Worm (Caenorhabditis elegans) whole organism, young adult: ENCODE data around the gene acc-4.

Source experiments
- C17E4.6 ChIP-seq: fragments of 200-800 bp; sonication (Bioruptor generic); IDR thresholded peaks from 2 replicates; pipeline ENCODE4 v1.3.6; 2022; ENCODE audit warnings: missing genetic modification reagents, missing genetic modification characterization, missing compliant biosample characterization
- F10E7.11 ChIP-seq: sonication (generic microtip); optimal IDR thresholded peaks from 2 replicates; lab custom pipeline; 2017; ENCODE audit warnings: mild to moderate bottlenecking, missing genetic modification characterization, moderate library complexity, missing compliant biosample characterization
- F37B4.10 ChIP-seq: fragments of 200-800 bp; sonication (Bioruptor generic); IDR thresholded peaks from 2 replicates; pipeline ENCODE4 v1.3.6; 2022; ENCODE audit warnings: missing genetic modification characterization, missing compliant biosample characterization
- K11D2.4 ChIP-seq: fragments of 200-800 bp; sonication (Bioruptor generic); IDR thresholded peaks from 2 replicates; pipeline ENCODE4 v1.3.6; 2022; ENCODE audit warnings: missing genetic modification reagents, missing genetic modification characterization, missing compliant biosample characterization
- K12H6.12 ChIP-seq: fragments of 200-800 bp; sonication (Bioruptor generic); optimal IDR thresholded peaks from 2 replicates; lab custom pipeline; 2018; ENCODE audit warnings: mild to moderate bottlenecking, missing genetic modification characterization, missing compliant biosample characterization
- Y79H2A.3 ChIP-seq: fragments of 200-800 bp; sonication (Bioruptor generic); conservative IDR thresholded peaks from 2 replicates; pipeline ENCODE4 v1.3.6; 2022; ENCODE audit warnings: missing genetic modification reagents, missing genetic modification characterization, missing compliant biosample characterization
- ZK185.1 ChIP-seq: sonication (generic microtip); optimal IDR thresholded peaks from 2 replicates; lab custom pipeline; 2016; ENCODE audit warnings: mild to moderate bottlenecking, missing genetic modification characterization, missing compliant biosample characterization; ENCODE audit not compliant: poor library complexity, severe bottlenecking
- ama-1 ChIP-seq, 3 experiments: fragments of 150-350 bp in 1 of 3; sonication (generic microtip) in 2 of 3; optimal IDR thresholded peaks; 2 replicates each; lab custom pipeline; 2014 to 2018; ENCODE audit warnings: missing biosample characterization in 2 of 3, missing genetic modification characterization in 2 of 3, missing genetic modification reagents in 2 of 3
- aptf-2 ChIP-seq: fragments of 200-800 bp; sonication (Bioruptor generic); conservative IDR thresholded peaks from 2 replicates; pipeline ENCODE4 v1.3.6; 2022; ENCODE audit warnings: missing genetic modification reagents, missing genetic modification characterization, missing compliant biosample characterization
- atf-7 ChIP-seq: sonication (generic microtip); optimal IDR thresholded peaks from 2 replicates; lab custom pipeline; 2017; ENCODE audit warnings: mild to moderate bottlenecking, missing genetic modification characterization, missing compliant biosample characterization
- attf-5 ChIP-seq: fragments of 200-800 bp; sonication (Bioruptor generic); optimal IDR thresholded peaks from 2 replicates; lab custom pipeline; 2018; ENCODE audit warnings: mild to moderate bottlenecking, missing genetic modification characterization, missing compliant biosample characterization
- attf-6 ChIP-seq: fragments of 200-800 bp; sonication (Bioruptor generic); IDR thresholded peaks from 2 replicates; pipeline ENCODE4 v1.3.6; 2022; ENCODE audit warnings: missing genetic modification reagents, missing genetic modification characterization, missing compliant biosample characterization
- bed-2 ChIP-seq: fragments of 200-800 bp; sonication (Bioruptor generic); IDR thresholded peaks from 2 replicates; pipeline ENCODE4 v1.3.6; 2022; ENCODE audit warnings: missing genetic modification reagents, missing genetic modification characterization, missing compliant biosample characterization
- ccch-3 ChIP-seq: fragments of 200-800 bp; sonication (Bioruptor generic); optimal IDR thresholded peaks from 2 replicates; lab custom pipeline; 2018; ENCODE audit warnings: mild to moderate bottlenecking, missing genetic modification characterization, missing compliant biosample characterization
- cebp-2 ChIP-seq: fragments of 200-800 bp; sonication (Bioruptor generic); IDR thresholded peaks from 2 replicates; pipeline ENCODE4 v1.3.6; 2022; ENCODE audit warnings: missing genetic modification characterization, missing compliant biosample characterization
- ceh-27 ChIP-seq: fragments of 200-800 bp; sonication (Bioruptor generic); optimal IDR thresholded peaks from 2 replicates; lab custom pipeline; 2018; ENCODE audit warnings: mild to moderate bottlenecking, missing genetic modification characterization, moderate library complexity, missing compliant biosample characterization
- die-1 ChIP-seq: sonication (generic microtip); optimal IDR thresholded peaks from 2 replicates; lab custom pipeline; 2016; ENCODE audit warnings: missing genotype, mild to moderate bottlenecking, missing genetic modification characterization, missing compliant biosample characterization
- dpl-1 ChIP-seq: fragments of 150-350 bp; optimal IDR thresholded peaks from 2 replicates; lab custom pipeline; 2014; ENCODE audit warnings: missing biosample characterization, missing genetic modification reagents, missing genetic modification characterization
- egl-44 ChIP-seq: fragments of 200-800 bp; sonication (Bioruptor generic); IDR thresholded peaks from 2 replicates; pipeline ENCODE4 v1.3.6; 2022; ENCODE audit warnings: missing genetic modification reagents, missing genetic modification characterization, missing compliant biosample characterization
- egrh-3 ChIP-seq: fragments of 200-800 bp; sonication (Bioruptor generic); IDR thresholded peaks from 2 replicates; pipeline ENCODE4 v1.3.6; 2022; ENCODE audit warnings: missing genetic modification reagents, missing genetic modification characterization, missing compliant biosample characterization
- ekl-4 ChIP-seq: fragments of 200-800 bp; sonication (Bioruptor generic); IDR thresholded peaks from 2 replicates; pipeline ENCODE4 v1.3.6; 2022; ENCODE audit warnings: missing genetic modification reagents, missing genetic modification characterization, missing compliant biosample characterization
- gei-17 ChIP-seq: fragments of 200-800 bp; sonication (Bioruptor generic); optimal IDR thresholded peaks from 2 replicates; lab custom pipeline; 2018; ENCODE audit warnings: mild to moderate bottlenecking, missing genetic modification characterization, missing compliant biosample characterization
- him-1 ChIP-seq: sonication (generic microtip); optimal IDR thresholded peaks from 2 replicates; lab custom pipeline; 2016; ENCODE audit warnings: missing genotype, missing genetic modification reagents, missing genetic modification characterization, missing compliant biosample characterization
- hmg-1.2 ChIP-seq: fragments of 200-800 bp; sonication (Bioruptor generic); IDR thresholded peaks from 2 replicates; pipeline ENCODE4 v1.3.6; 2022; ENCODE audit warnings: missing genetic modification reagents, missing genetic modification characterization, missing compliant biosample characterization
- madf-6 ChIP-seq: fragments of 200-800 bp; sonication (Bioruptor generic); IDR thresholded peaks from 2 replicates; pipeline ENCODE4 v1.3.6; 2022; ENCODE audit warnings: missing genetic modification reagents, missing genetic modification characterization, missing compliant biosample characterization
- mcd-1 ChIP-seq: fragments of 200-800 bp; sonication (Bioruptor generic); IDR thresholded peaks from 2 replicates; pipeline ENCODE4 v1.3.6; 2022; ENCODE audit warnings: missing genetic modification reagents, missing genetic modification characterization, missing compliant biosample characterization
- mxl-1 ChIP-seq: sonication (generic microtip); optimal IDR thresholded peaks from 2 replicates; lab custom pipeline; 2016; ENCODE audit warnings: missing genetic modification characterization, missing compliant biosample characterization
- nfyb-1 ChIP-seq: fragments of 200-800 bp; sonication (Bioruptor generic); IDR thresholded peaks from 2 replicates; pipeline ENCODE4 v1.3.6; 2022; ENCODE audit warnings: missing genetic modification reagents, missing genetic modification characterization, missing compliant biosample characterization
- nhr-179 ChIP-seq: sonication (generic microtip); optimal IDR thresholded peaks from 2 replicates; lab custom pipeline; 2016; ENCODE audit warnings: mild to moderate bottlenecking, missing genetic modification characterization, missing compliant biosample characterization
- nhr-27 ChIP-seq: fragments of 200-800 bp; sonication (Bioruptor generic); optimal IDR thresholded peaks from 2 replicates; lab custom pipeline; 2018; ENCODE audit warnings: mild to moderate bottlenecking, missing genetic modification characterization, moderate library complexity, missing compliant biosample characterization
- nhr-80 ChIP-seq: sonication (generic microtip); optimal IDR thresholded peaks from 2 replicates; lab custom pipeline; 2016; ENCODE audit warnings: missing genetic modification characterization, missing compliant biosample characterization
- pbrm-1 ChIP-seq: fragments of 200-800 bp; sonication (Bioruptor generic); IDR thresholded peaks from 2 replicates; pipeline ENCODE4 v1.3.6; 2022; ENCODE audit warnings: missing genetic modification reagents, missing genetic modification characterization, missing compliant biosample characterization
- rec-8 ChIP-seq, 2 experiments: sonication (generic microtip); optimal IDR thresholded peaks; 2 replicates each; lab custom pipeline; 2016; ENCODE audit warnings: mild to moderate bottlenecking in 2 of 2, missing genetic modification characterization in 2 of 2, missing genetic modification reagents in 2 of 2, missing genotype in 2 of 2, missing biosample characterization in 1 of 2, missing compliant biosample characterization in 1 of 2, moderate library complexity in 1 of 2
- zfh-2 ChIP-seq: fragments of 200-800 bp; sonication (Bioruptor generic); conservative IDR thresholded peaks from 2 replicates; pipeline ENCODE4 v1.3.6; 2022; ENCODE audit warnings: missing genetic modification reagents, missing genetic modification characterization, missing compliant biosample characterization
- ztf-28 ChIP-seq: fragments of 200-800 bp; sonication (Bioruptor generic); IDR thresholded peaks from 2 replicates; pipeline ENCODE4 v1.3.6; 2022; ENCODE audit warnings: missing genetic modification reagents, missing genetic modification characterization, missing compliant biosample characterization

acc-4 gene

ce11 chrIII:13527424-13528097 is 43.6 kb upstream of the acc-4 start, which contains the start of gene lron-13 (continued):
- TF ChIP-seq pbrm-1 (GFP tag; lab: Robert Waterston, UW) = no peak
- no peak for TF ChIP-seq bed-2 (GFP tag; lab: Robert Waterston, UW)
- TF ChIP-seq hmg-1.2 (GFP tag; lab: Robert Waterston, UW) = peak; percentile 30; the same call in 1 of the 2 replicates
- no peak for TF ChIP-seq atf-7 (tag; lab: Kevin White, UChicago)
- TF ChIP-seq madf-6 (GFP tag; lab: Robert Waterston, UW) = 0 out of 2 replicates have a peak, but pooled peaks have one; percentile 27
- TF ChIP-seq ccch-3 (GFP tag; lab: Kevin White, UChicago) = no peak
- TF ChIP-seq mcd-1 (GFP tag; lab: Robert Waterston, UW) = peak; percentile 49
- TF ChIP-seq gei-17 (GFP tag; lab: Kevin White, UChicago) = no peak
- no peak for TF ChIP-seq nfyb-1 (GFP tag; lab: Robert Waterston, UW)
- TF ChIP-seq cebp-2 (GFP tag; lab: Robert Waterston, UW) = no peak
- TF ChIP-seq ama-1 (optimal IDR thresholded peaks at IDR 0.05; lab: Kevin White, UChicago) = no peak
- TF ChIP-seq ama-1 (GFP tag; optimal IDR thresholded peaks at IDR 0.05; lab: Kevin White, UChicago) = no peak
- TF ChIP-seq ztf-28 (GFP tag; lab: Robert Waterston, UW) = no peak
- no peak for TF ChIP-seq mxl-1 (tag; lab: Kevin White, UChicago)
- TF ChIP-seq attf-6 (GFP tag; lab: Robert Waterston, UW) = 0 out of 2 replicates have a peak, but pooled peaks have one; percentile 28
- TF ChIP-seq egl-44 (GFP tag; lab: Robert Waterston, UW) = no peak
- TF ChIP-seq, all 124 proteins: peak for 10

ce11 chrIII:13526702-13527101 is 42.8 kb upstream of the acc-4 start:
- TF ChIP-seq ekl-4 = 0 out of 2 replicates have a peak, but pooled peaks have one; percentile 13
- TF ChIP-seq ceh-27 (GFP tag; lab: Kevin White, UChicago) = no peak
- TF ChIP-seq ZK185.1 (tag; lab: Kevin White, UChicago) = no peak

- no peak for TF ChIP-seq ama-1 (optimal IDR thresholded peaks at IDR 0.05; lab: Kevin White, UChicago)
- no peak for TF ChIP-seq ama-1 (GFP tag; optimal IDR thresholded peaks at IDR 0.05; lab: Kevin White, UChicago)
- no peak for TF ChIP-seq die-1 (tag; lab: Kevin White, UChicago)
- TF ChIP-seq nhr-80 = peak; percentile 36
- TF ChIP-seq rec-8 (tag; optimal IDR thresholded peaks at IDR 0.05; lab: Kevin White, UChicago) = no peak
- TF ChIP-seq F10E7.11 = no peak
- TF ChIP-seq, all 124 proteins: peak for 1
Measured at ce11 chrIII:13526191-13526590, 42.3 kb upstream of the acc-4 start.

ce11 chrIII:13525118-13525839 is 41.4 kb upstream of the acc-4 start:
- TF ChIP-seq mcd-1 (GFP tag; lab: Robert Waterston, UW) (no peak), nhr-27 (no peak), egrh-3 (GFP tag; lab: Robert Waterston, UW) (no peak)
- TF ChIP-seq, all 124 proteins: peak for 0

ce11 chrIII:13524021-13524420 is 40.1 kb upstream of the acc-4 start, which contains the start of gene pod-1:
Gene pod-1 (minus strand): TSS chrIII:13524121.
- no peak for TF ChIP-seq zfh-2 (GFP tag; lab: Robert Waterston, UW)
- TF ChIP-seq attf-5 (GFP tag; lab: Kevin White, UChicago) = no peak
- TF ChIP-seq him-1 (tag; lab: Kevin White, UChicago) = no peak
- no peak for TF ChIP-seq nhr-179 (tag; lab: Kevin White, UChicago)
- TF ChIP-seq C17E4.6 (GFP tag; lab: Robert Waterston, UW) = no peak
- no peak for TF ChIP-seq egrh-3 (GFP tag; lab: Robert Waterston, UW)
- TF ChIP-seq K12H6.12 = no peak
- TF ChIP-seq mcd-1 (GFP tag; lab: Robert Waterston, UW) = no peak
- no peak for TF ChIP-seq dpl-1 (GFP tag; lab: Kevin White, UChicago)
- no peak for TF ChIP-seq cebp-2 (GFP tag; lab: Robert Waterston, UW)
- TF ChIP-seq aptf-2 (GFP tag; lab: Robert Waterston, UW) = no peak
- TF ChIP-seq K11D2.4 (GFP tag; lab: Robert Waterston, UW) = no peak
- TF ChIP-seq Y79H2A.3 (GFP tag; lab: Robert Waterston, UW) = no peak
- no peak for TF ChIP-seq F37B4.10
- no peak for TF ChIP-seq bed-2 (GFP tag; lab: Robert Waterston, UW)
